Fruit fly (Drosophila melanogaster) whole organism, pupa: Measurements from ENCODE around the gene armi.

Experiments
- CG10348 ChIP-seq: fragments of 200-800 bp; sonication (Bioruptor generic); IDR thresholded peaks from 2 replicates; pipeline ENCODE4 v1.3.6; 2022; ENCODE audit warnings: missing biosample characterization, missing genetic modification characterization
- CG14655 ChIP-seq: fragments of 200-800 bp; sonication (Bioruptor generic); optimal IDR thresholded peaks from 3 replicates; lab custom pipeline; 2017; ENCODE audit warnings: mild to moderate bottlenecking, missing biosample characterization, missing genetic modification reagents, missing genetic modification characterization
- CG17806 ChIP-seq: fragments of 200-800 bp; sonication (Bioruptor generic); optimal IDR thresholded peaks from 2 replicates; lab custom pipeline; 2018; ENCODE audit warnings: missing biosample characterization, mild to moderate bottlenecking, missing genetic modification characterization, moderate library complexity
- CG4496 ChIP-seq: fragments of 200-800 bp; sonication (Bioruptor generic); IDR thresholded peaks from 3 replicates; pipeline ENCODE4 v1.3.6; 2022; ENCODE audit warnings: missing biosample characterization, missing genetic modification characterization
- CG9948 ChIP-seq: fragments of 200-800 bp; sonication (Bioruptor generic); optimal IDR thresholded peaks from 2 replicates; lab custom pipeline; 2018; ENCODE audit warnings: missing biosample characterization, mild to moderate bottlenecking, missing genetic modification characterization, moderate library complexity
- D1 ChIP-seq: fragments of 200-800 bp; sonication (Bioruptor generic); optimal IDR thresholded peaks from 2 replicates; lab custom pipeline; 2018; ENCODE audit warnings: missing biosample characterization, mild to moderate bottlenecking, missing genetic modification characterization, moderate library complexity
- EcR ChIP-seq: fragments of 200-800 bp; sonication (Bioruptor generic); optimal IDR thresholded peaks from 3 replicates; lab custom pipeline; 2019; ENCODE audit warnings: missing biosample characterization, missing genetic modification characterization, mild to moderate bottlenecking, moderate library complexity, missing genetic modification reagents
- Ets98B ChIP-seq: fragments of 200-800 bp; sonication (Bioruptor generic); IDR thresholded peaks from 2 replicates; pipeline ENCODE4 v1.3.6; 2022; ENCODE audit warnings: missing biosample characterization, missing genetic modification characterization

dm6 chr3L:3454921-3455554 is 6.1 kb upstream of the armi start:
- TF ChIP-seq Ets98B (GFP tag; lab: Robert Waterston, UW) (no peak), EcR (no peak), D1 (tag; lab: Kevin White, UChicago) (no peak), CG17806 (tag; lab: Kevin White, UChicago) (no peak), CG9948 (no peak), CG10348 (no peak), CG14655 (GFP tag; lab: Kevin White, UChicago) (no peak), CG4496 (GFP tag; lab: Robert Waterston, UW) (no peak)
